Fruit fly (Drosophila melanogaster) S2 (cell line): Measurements from ENCODE around the gene CG7227.

Source experiments
- CG8478 ChIP-seq: fragments of >200 bp; optimal IDR thresholded peaks from 2 replicates; lab custom pipeline; 2018
- CTCF ChIP-seq, 2 experiments: fragments of >200 bp; optimal IDR thresholded peaks; 2 replicates each; lab custom pipeline; 2018

The CG7227 gene

dm6 chr2L:8009283-8010211, 11.6 kb upstream of the CG7227 start, which contains the start of gene CG12560:
Gene CG12560, minus strand, starts transcription at chr2L:8009477.
- TF ChIP-seq CTCF (optimal IDR thresholded peaks at IDR 0.05; lab: Kevin White, UChicago), result no peak

dm6 chr2L:8007160-8007876, 9.4 kb upstream of the CG7227 start, which contains the start of gene Spn28Dc:
Gene Spn28Dc, minus strand, starts transcription at chr2L:8007210.
- TF ChIP-seq CTCF (optimal IDR thresholded peaks at IDR 0.05; lab: Kevin White, UChicago) (no peak), CG8478 (lab: Kevin White, UChicago) (no peak)

dm6 chr2L:8006038-8006437, 8.1 kb upstream of the CG7227 start:
- no peak for TF ChIP-seq CTCF (optimal IDR thresholded peaks at IDR 0.05; lab: Kevin White, UChicago)
- TF ChIP-seq CG8478 (lab: Kevin White, UChicago), result no peak

- TF ChIP-seq CTCF (optimal IDR thresholded peaks at IDR 0.05; lab: Kevin White, UChicago) (no peak), CG8478 (lab: Kevin White, UChicago) (no peak)
Measured at dm6 chr2L:8004072-8004471, 6.1 kb upstream of the CG7227 start, which contains the start of gene Wwox. Gene Wwox, minus strand, starts transcription at chr2L:8004286.

dm6 chr2L:8001694-8002627, 4.0 kb upstream of the CG7227 start:
- no peak for TF ChIP-seq CTCF (optimal IDR thresholded peaks at IDR 0.05; lab: Kevin White, UChicago)
- TF ChIP-seq CG8478 (lab: Kevin White, UChicago), result no peak

dm6 chr2L:8000578-8001040, 2.7 kb upstream of the CG7227 start:
- TF ChIP-seq CG8478 (lab: Kevin White, UChicago) (no peak), CTCF (optimal IDR thresholded peaks at IDR 0.05; lab: Kevin White, UChicago) (no peak)

dm6 chr2L:7998655-7999054, 704 bp upstream of the CG7227 start, which contains the start of gene Sirup:
Gene Sirup, plus strand, starts transcription at chr2L:7998869.
- no peak for TF ChIP-seq CG8478 (lab: Kevin White, UChicago)
- TF ChIP-seq CTCF (optimal IDR thresholded peaks at IDR 0.05; lab: Kevin White, UChicago), result peak; percentile 65 to 73

- TF ChIP-seq CG8478 (lab: Kevin White, UChicago) (no peak), CTCF (optimal IDR thresholded peaks at IDR 0.05; lab: Kevin White, UChicago) (no peak)
Measured at dm6 chr2L:7997290-7998079, 466 bp downstream of the CG7227 start.

dm6 chr2L:7993984-7994854, 3.7 kb downstream of the CG7227 start, which contains the start of gene pes:
Gene pes, minus strand, starts transcription at chr2L:7994184.
- TF ChIP-seq CG8478 (lab: Kevin White, UChicago) (no peak), CTCF (optimal IDR thresholded peaks at IDR 0.05; lab: Kevin White, UChicago) (no peak)

dm6 chr2L:7993062-7993685, 4.8 kb downstream of the CG7227 start:
- TF ChIP-seq CG8478 (lab: Kevin White, UChicago), result no peak
- TF ChIP-seq CTCF (optimal IDR thresholded peaks at IDR 0.05; lab: Kevin White, UChicago), result no peak

- TF ChIP-seq CG8478 (lab: Kevin White, UChicago), result no peak
- TF ChIP-seq CTCF (optimal IDR thresholded peaks at IDR 0.05; lab: Kevin White, UChicago), result no peak
Measured at dm6 chr2L:7992654-7993053, 5.3 kb downstream of the CG7227 start.

dm6 chr2L:7991951-7992350, 6.0 kb downstream of the CG7227 start:
- TF ChIP-seq CTCF (optimal IDR thresholded peaks at IDR 0.05; lab: Kevin White, UChicago) (no peak), CG8478 (lab: Kevin White, UChicago) (no peak)
